Fruit fly (Drosophila melanogaster) whole organism, prepupa: ENCODE results near the gene br.

ENCODE experiments used
- Blimp-1 ChIP-seq: fragments of 200-800 bp; sonication (Bioruptor generic); optimal IDR thresholded peaks from 3 replicates; lab custom pipeline; 2017; ENCODE audit warnings: missing biosample characterization, missing genetic modification characterization, mild to moderate bottlenecking, moderate library complexity, missing genetic modification reagents
- CG10631 ChIP-seq: fragments of 200-800 bp; sonication (Bioruptor generic); optimal IDR thresholded peaks from 2 replicates; lab custom pipeline; 2016; ENCODE audit warnings: missing biosample characterization, missing genetic modification characterization
- CG10669 ChIP-seq: fragments of 200-800 bp; sonication (Bioruptor generic); optimal IDR thresholded peaks from 3 replicates; lab custom pipeline; 2018; ENCODE audit warnings: missing biosample characterization, mild to moderate bottlenecking, missing genetic modification characterization, moderate library complexity
- CG11762 ChIP-seq: fragments of 200-800 bp; sonication (Bioruptor generic); optimal IDR thresholded peaks from 3 replicates; lab custom pipeline; 2016; ENCODE audit warnings: missing biosample characterization, missing genetic modification characterization; ENCODE audit not compliant: insufficient read depth
- CG1621 ChIP-seq: fragments of 200-800 bp; sonication (Bioruptor generic); optimal IDR thresholded peaks from 3 replicates; lab custom pipeline; 2018; ENCODE audit warnings: missing biosample characterization, mild to moderate bottlenecking, missing genetic modification characterization
- CG3032 ChIP-seq: fragments of 200-800 bp; optimal IDR thresholded peaks from 2 replicates; lab custom pipeline; 2019; ENCODE audit warnings: missing biosample characterization, mild to moderate bottlenecking, missing genetic modification characterization, moderate library complexity
- CG31627 ChIP-seq: fragments of 200-800 bp; sonication (Bioruptor generic); optimal IDR thresholded peaks from 3 replicates; lab custom pipeline; 2016; ENCODE audit warnings: missing biosample characterization, missing genetic modification characterization
- CG34406 ChIP-seq: fragments of 200-800 bp; sonication (Bioruptor generic); optimal IDR thresholded peaks from 3 replicates; lab custom pipeline; 2016; ENCODE audit warnings: missing biosample characterization, missing genetic modification characterization
- CG3919 ChIP-seq: fragments of 200-800 bp; sonication (Bioruptor generic); optimal IDR thresholded peaks from 3 replicates; lab custom pipeline; 2016; ENCODE audit warnings: missing biosample characterization, missing genetic modification characterization
- CG4318 ChIP-seq: fragments of 200-800 bp; sonication (Bioruptor generic); optimal IDR thresholded peaks from 3 replicates; lab custom pipeline; 2017; ENCODE audit warnings: missing biosample characterization, mild to moderate bottlenecking, missing genetic modification characterization
- CG6163 ChIP-seq: fragments of 200-800 bp; sonication (Bioruptor generic); IDR thresholded peaks from 3 replicates; pipeline ENCODE4 v1.3.6; 2022; ENCODE audit warnings: missing biosample characterization, missing genetic modification characterization
- CG6276 ChIP-seq: fragments of 200-800 bp; sonication (Bioruptor generic); optimal IDR thresholded peaks from 2 replicates; lab custom pipeline; 2017; ENCODE audit warnings: missing biosample characterization, mild to moderate bottlenecking, missing genetic modification characterization
- CG6792 ChIP-seq: fragments of 200-800 bp; sonication (Bioruptor generic); optimal IDR thresholded peaks from 3 replicates; lab custom pipeline; 2016; ENCODE audit warnings: missing biosample characterization, missing genetic modification characterization
- CG6808 ChIP-seq: fragments of 200-800 bp; sonication (Bioruptor generic); optimal IDR thresholded peaks from 3 replicates; lab custom pipeline; 2017; ENCODE audit warnings: missing biosample characterization, missing genetic modification characterization, mild to moderate bottlenecking, moderate library complexity, missing genetic modification reagents
- CG6854 ChIP-seq: fragments of 200-800 bp; sonication (Bioruptor generic); optimal IDR thresholded peaks from 2 replicates; lab custom pipeline; 2017; ENCODE audit warnings: missing biosample characterization, mild to moderate bottlenecking, missing genetic modification characterization
- CG7368 ChIP-seq: fragments of 200-800 bp; sonication (Bioruptor generic); optimal IDR thresholded peaks from 3 replicates; lab custom pipeline; 2016; ENCODE audit warnings: missing biosample characterization, missing genetic modification characterization
- CG8319 ChIP-seq: fragments of 200-800 bp; sonication (Bioruptor generic); optimal IDR thresholded peaks from 3 replicates; lab custom pipeline; 2016; ENCODE audit warnings: missing biosample characterization, missing genetic modification characterization
- CG8632 ChIP-seq: fragments of 200-800 bp; sonication (Bioruptor generic); optimal IDR thresholded peaks from 3 replicates; lab custom pipeline; 2016; ENCODE audit warnings: missing biosample characterization, missing genetic modification characterization
- CG9139 ChIP-seq: fragments of 200-800 bp; sonication (Bioruptor generic); optimal IDR thresholded peaks from 3 replicates; lab custom pipeline; 2017; ENCODE audit warnings: missing biosample characterization, mild to moderate bottlenecking, missing genetic modification characterization
- Eip75B ChIP-seq: fragments of 200-800 bp; sonication (Bioruptor generic); optimal IDR thresholded peaks from 3 replicates; lab custom pipeline; 2016; ENCODE audit warnings: missing biosample characterization, missing genetic modification characterization
- Eip78C ChIP-seq: fragments of 200-800 bp; sonication (Bioruptor generic); peaks from one replicate; lab custom pipeline; 2016; ENCODE audit warnings: missing biosample characterization, missing genetic modification characterization
- Ets96B ChIP-seq: fragments of 200-800 bp; optimal IDR thresholded peaks from 2 replicates; lab custom pipeline; 2019; ENCODE audit warnings: missing biosample characterization, mild to moderate bottlenecking, missing genetic modification characterization, moderate library complexity
- Hr38 ChIP-seq: sonication (Bioruptor generic); optimal IDR thresholded peaks from 2 replicates; lab custom pipeline; 2016; ENCODE audit warnings: missing biosample characterization, missing genetic modification characterization
- Hr4 ChIP-seq: fragments of 200-800 bp; sonication (Bioruptor generic); optimal IDR thresholded peaks from 3 replicates; lab custom pipeline; 2016; ENCODE audit warnings: missing biosample characterization, missing genetic modification characterization
- Met ChIP-seq: fragments of 200-800 bp; sonication (Bioruptor generic); optimal IDR thresholded peaks from 3 replicates; lab custom pipeline; 2016; ENCODE audit warnings: missing biosample characterization, missing genetic modification characterization
- Smox ChIP-seq: fragments of 200-800 bp; sonication (Bioruptor generic); optimal IDR thresholded peaks from 3 replicates; lab custom pipeline; 2016; ENCODE audit warnings: missing biosample characterization, missing genetic modification characterization
- Sox102F ChIP-seq: fragments of 200-800 bp; sonication (Bioruptor generic); optimal IDR thresholded peaks from 2 replicates; lab custom pipeline; 2016; ENCODE audit warnings: missing biosample characterization, mild to moderate bottlenecking, missing genetic modification characterization
- Sox14 ChIP-seq: fragments of 200-800 bp; sonication (Bioruptor generic); optimal IDR thresholded peaks from 3 replicates; lab custom pipeline; 2016; ENCODE audit warnings: missing biosample characterization, missing genetic modification characterization
- achi ChIP-seq: fragments of 200-800 bp; sonication (Bioruptor generic); optimal IDR thresholded peaks from 3 replicates; lab custom pipeline; 2016; ENCODE audit warnings: missing biosample characterization, missing genetic modification characterization
- acj6 ChIP-seq: fragments of 200-800 bp; sonication (Bioruptor generic); optimal IDR thresholded peaks from 3 replicates; lab custom pipeline; 2016; ENCODE audit warnings: missing biosample characterization, missing genetic modification characterization
- cyc ChIP-seq: fragments of 200-800 bp; sonication (Bioruptor generic); optimal IDR thresholded peaks from 3 replicates; lab custom pipeline; 2016; ENCODE audit warnings: missing biosample characterization, missing genetic modification characterization
- dsx ChIP-seq: fragments of 200-800 bp; optimal IDR thresholded peaks from 3 replicates; lab custom pipeline; 2019; ENCODE audit warnings: missing biosample characterization, mild to moderate bottlenecking, missing genetic modification characterization, moderate library complexity; ENCODE audit not compliant: poor library complexity, severe bottlenecking
- eg ChIP-seq: fragments of 200-800 bp; sonication (Bioruptor generic); IDR thresholded peaks from 3 replicates; pipeline ENCODE4 v1.3.6; 2022; ENCODE audit warnings: missing biosample characterization, missing genetic modification characterization
- esn ChIP-seq: fragments of 200-800 bp; sonication (Bioruptor generic); optimal IDR thresholded peaks from 2 replicates; lab custom pipeline; 2016; ENCODE audit warnings: missing biosample characterization, mild to moderate bottlenecking, missing genetic modification characterization, moderate library complexity
- fd85E ChIP-seq: fragments of 200-800 bp; sonication (Bioruptor generic); optimal IDR thresholded peaks from 3 replicates; lab custom pipeline; 2016; ENCODE audit warnings: missing biosample characterization, missing genetic modification characterization
- fkh ChIP-seq: fragments of 200-800 bp; sonication (Bioruptor generic); optimal IDR thresholded peaks from 3 replicates; lab custom pipeline; 2017; ENCODE audit warnings: missing biosample characterization, mild to moderate bottlenecking, missing genetic modification characterization, moderate library complexity
- lz ChIP-seq: fragments of 200-800 bp; sonication (Bioruptor generic); optimal IDR thresholded peaks from 3 replicates; lab custom pipeline; 2016; ENCODE audit warnings: missing biosample characterization, missing genetic modification characterization
- net ChIP-seq: fragments of 200-800 bp; sonication (Bioruptor generic); optimal IDR thresholded peaks from 3 replicates; lab custom pipeline; 2016; ENCODE audit warnings: missing biosample characterization, missing genetic modification characterization
- pdm3 ChIP-seq: fragments of 200-800 bp; sonication (Bioruptor generic); optimal IDR thresholded peaks from 3 replicates; lab custom pipeline; 2016; ENCODE audit warnings: missing biosample characterization, missing genetic modification characterization
- salr ChIP-seq, 2 experiments: fragments of 200-800 bp; sonication (Bioruptor generic); optimal IDR thresholded peaks; 3 replicates each; lab custom pipeline; 2016 to 2018; ENCODE audit warnings: missing biosample characterization in 2 of 2, missing genetic modification characterization in 2 of 2, mild to moderate bottlenecking in 1 of 2
- spab ChIP-seq: fragments of 200-800 bp; sonication (Bioruptor generic); optimal IDR thresholded peaks from 2 replicates; lab custom pipeline; 2017; ENCODE audit warnings: missing biosample characterization, mild to moderate bottlenecking, missing genetic modification characterization, missing genetic modification reagents
- ss ChIP-seq, 2 experiments: fragments of 200-800 bp; sonication (Bioruptor generic); optimal IDR thresholded peaks; 2 replicates in 1 of 2; 3 replicates in 1 of 2; lab custom pipeline; 2017 to 2018; ENCODE audit warnings: mild to moderate bottlenecking in 2 of 2, missing biosample characterization in 2 of 2, missing genetic modification characterization in 2 of 2, moderate library complexity in 1 of 2
- svp ChIP-seq: fragments of 200-800 bp; sonication (Bioruptor generic); peaks from one replicate; lab custom pipeline; 2016; ENCODE audit warnings: missing biosample characterization, missing genetic modification characterization
- topi ChIP-seq: fragments of 200-800 bp; sonication (Bioruptor generic); optimal IDR thresholded peaks from 3 replicates; lab custom pipeline; 2016; ENCODE audit warnings: missing biosample characterization, missing genetic modification characterization

The br gene

DNA sequence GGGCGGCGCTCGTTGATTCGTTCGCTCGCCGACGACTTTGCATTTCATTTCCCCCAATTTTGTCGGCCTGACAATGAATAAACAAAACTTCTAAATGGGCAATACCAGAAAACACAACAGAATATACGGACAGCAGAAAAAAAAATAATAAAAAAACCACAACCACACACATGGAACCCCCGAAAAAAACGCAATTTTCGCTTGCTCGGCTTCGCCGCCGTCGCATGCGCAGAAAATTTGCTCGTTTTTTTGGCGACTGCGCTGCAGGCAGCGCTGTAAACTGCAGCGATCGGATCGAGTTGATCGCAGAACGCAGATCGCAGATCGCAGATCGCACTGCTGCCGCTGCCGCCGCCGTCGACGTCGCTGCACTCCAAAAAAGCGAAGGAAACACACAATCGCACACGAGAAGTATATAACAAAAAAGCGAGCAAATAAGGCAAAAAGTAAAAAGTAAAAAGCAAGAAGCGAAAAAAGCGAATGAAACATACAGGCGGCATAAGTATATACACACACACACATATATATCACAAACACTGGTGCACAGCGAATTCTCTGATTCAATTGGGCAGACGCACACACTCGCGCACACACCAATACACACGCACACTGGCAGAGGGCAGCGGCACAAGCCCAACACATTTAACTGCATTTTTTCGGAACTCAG is 36.9 kb downstream of the br start (continued):
- TF ChIP-seq Met (GFP tag; lab: Kevin White, UChicago) (peak; percentile 28), CG6276 (GFP tag; lab: Kevin White, UChicago) (no peak), achi (GFP tag; lab: Kevin White, UChicago) (peak; percentile 34), CG10631 (GFP tag; lab: Kevin White, UChicago) (no peak), acj6 (GFP tag; lab: Kevin White, UChicago) (no peak), dsx (GFP tag; lab: Kevin White, UChicago) (peak; percentile 32), Hr4 (no peak), Eip75B (GFP tag; lab: Kevin White, UChicago) (no peak), cyc (GFP tag; lab: Kevin White, UChicago) (no peak), CG8632 (GFP tag; lab: Kevin White, UChicago) (peak; percentile 57), lz (no peak), CG4318 (GFP tag; lab: Kevin White, UChicago) (no peak)

- peak; percentile 21 for TF ChIP-seq Met (GFP tag; lab: Kevin White, UChicago)
- no peak for TF ChIP-seq fd85E (GFP tag; lab: Kevin White, UChicago)
- TF ChIP-seq CG1621 (tag; lab: Kevin White, UChicago), result peak; percentile 35
- TF ChIP-seq CG9139 (GFP tag; lab: Kevin White, UChicago), result peak; percentile 8
- peak; percentile 9 for TF ChIP-seq topi (GFP tag; lab: Kevin White, UChicago)
- TF ChIP-seq esn, result peak; percentile 19
- TF ChIP-seq Eip78C (GFP tag; lab: Kevin White, UChicago), result peak; percentile 51
- TF ChIP-seq eg (GFP tag; lab: Robert Waterston, UW), result no peak
- peak; percentile 49 for TF ChIP-seq Blimp-1 (GFP tag; lab: Kevin White, UChicago)
- TF ChIP-seq spab, result no peak
- TF ChIP-seq CG6808 (GFP tag; lab: Kevin White, UChicago), result peak; percentile 40
- peak; percentile 58 to 66 for TF ChIP-seq ss (GFP tag; optimal IDR thresholded peaks at IDR 0.05; lab: Kevin White, UChicago)
- peak; percentile 8 for TF ChIP-seq CG31627 (GFP tag; lab: Kevin White, UChicago)
- TF ChIP-seq CG6163 (GFP tag; lab: Robert Waterston, UW), result peak; percentile 32; the same call in 1 of the 3 replicates
- peak; percentile 53 for TF ChIP-seq Sox102F (GFP tag; lab: Kevin White, UChicago)
- peak; percentile 12 for TF ChIP-seq Smox
- peak; percentile 0 for TF ChIP-seq CG3032 (tag; lab: Kevin White, UChicago)
- no peak for TF ChIP-seq CG8319
- peak; percentile 53 for TF ChIP-seq Eip75B (GFP tag; lab: Kevin White, UChicago)
- no peak for TF ChIP-seq CG11762 (GFP tag; lab: Kevin White, UChicago)
- peak; percentile 82 for TF ChIP-seq svp (GFP tag; lab: Kevin White, UChicago)
- peak; percentile 33 for TF ChIP-seq CG7368 (GFP tag; lab: Kevin White, UChicago)
- peak; percentile 2 for TF ChIP-seq pdm3 (GFP tag; lab: Kevin White, UChicago)
- TF ChIP-seq net (GFP tag; lab: Kevin White, UChicago), result no peak
- no peak for TF ChIP-seq achi (GFP tag; lab: Kevin White, UChicago)
- TF ChIP-seq dsx (GFP tag; lab: Kevin White, UChicago), result peak; percentile 52
- TF ChIP-seq CG6854 (GFP tag; lab: Kevin White, UChicago), result peak; percentile 44
- TF ChIP-seq fkh (GFP tag; lab: Kevin White, UChicago), result no peak
- TF ChIP-seq CG10669 (GFP tag; lab: Kevin White, UChicago), result peak; percentile 3
- no peak for TF ChIP-seq Hr38
- peak in 1 of 2 experiments; percentile 6 for TF ChIP-seq salr (GFP tag; optimal IDR thresholded peaks at IDR 0.05; lab: Kevin White, UChicago)
- peak; percentile 5 for TF ChIP-seq CG34406 (GFP tag; lab: Kevin White, UChicago)
- TF ChIP-seq CG3919 (GFP tag; lab: Kevin White, UChicago), result peak; percentile 14
- TF ChIP-seq CG6792 (GFP tag; lab: Kevin White, UChicago), result no peak
- no peak for TF ChIP-seq CG8632 (GFP tag; lab: Kevin White, UChicago)
- TF ChIP-seq Ets96B (tag; lab: Kevin White, UChicago), result peak; percentile 5
- TF ChIP-seq Sox14, result peak; percentile 19
Measured at dm6 chrX:1613231-1613869, 38.4 kb downstream of the br start.
